Worm (Caenorhabditis elegans) whole organism, L2 larva: ENCODE measurements around the gene mlp-1.

ENCODE experiments used
- F13H6.1 ChIP-seq: sonication (generic microtip); optimal IDR thresholded peaks from 2 replicates; lab custom pipeline; 2016; ENCODE audit warnings: missing genetic modification characterization, missing compliant biosample characterization
- R02D3.7 ChIP-seq: fragments of 150-350 bp; optimal IDR thresholded peaks from 2 replicates; lab custom pipeline; 2014; ENCODE audit warnings: missing biosample characterization, missing genetic modification characterization
- alr-1 ChIP-seq: fragments of 150-350 bp; optimal IDR thresholded peaks from 2 replicates; lab custom pipeline; 2014; ENCODE audit warnings: missing biosample characterization, missing genetic modification characterization
- aly-2 ChIP-seq: fragments of 150-350 bp; optimal IDR thresholded peaks from 2 replicates; lab custom pipeline; 2014; ENCODE audit warnings: missing biosample characterization, missing genetic modification characterization
- blmp-1 ChIP-seq: sonication (generic microtip); optimal IDR thresholded peaks from 2 replicates; lab custom pipeline; 2017; ENCODE audit warnings: missing genetic modification characterization, mild to moderate bottlenecking, missing compliant biosample characterization, antibody characterized with exemption, moderate library complexity; ENCODE audit not compliant: insufficient read depth
- ceh-16 ChIP-seq: fragments of 150-350 bp; optimal IDR thresholded peaks from 2 replicates; lab custom pipeline; 2014; ENCODE audit warnings: missing biosample characterization, missing genetic modification characterization
- ceh-82 ChIP-seq: fragments of 150-350 bp; optimal IDR thresholded peaks from 2 replicates; lab custom pipeline; 2014; ENCODE audit warnings: missing biosample characterization, missing genetic modification characterization
- crh-2 ChIP-seq: sonication (generic microtip); optimal IDR thresholded peaks from 2 replicates; lab custom pipeline; 2017; ENCODE audit warnings: missing biosample characterization, missing genetic modification characterization
- elt-1 ChIP-seq: fragments of 150-350 bp; optimal IDR thresholded peaks from 2 replicates; lab custom pipeline; 2014; ENCODE audit warnings: missing biosample characterization, missing genetic modification characterization
- fos-1 ChIP-seq: fragments of 150-350 bp; optimal IDR thresholded peaks from 2 replicates; lab custom pipeline; 2014; ENCODE audit warnings: missing biosample characterization, missing genetic modification characterization
- lin-11 ChIP-seq: fragments of 150-350 bp; sonication (generic microtip); optimal IDR thresholded peaks from 2 replicates; lab custom pipeline; 2014; ENCODE audit warnings: missing biosample characterization, missing genetic modification characterization, inconsistent platforms, mixed read lengths
- lin-39 ChIP-seq: fragments of 150-350 bp; optimal IDR thresholded peaks from 2 replicates; lab custom pipeline; 2014; ENCODE audit warnings: missing biosample characterization, missing genetic modification reagents, missing genetic modification characterization
- lsy-2 ChIP-seq, 2 experiments: fragments of 150-350 bp in 1 of 2; sonication (generic microtip) in 1 of 2; optimal IDR thresholded peaks; 2 replicates each; lab custom pipeline; 2014 to 2017; ENCODE audit warnings: missing biosample characterization in 2 of 2, missing genetic modification characterization in 2 of 2
- mbf-1 ChIP-seq: sonication (generic microtip); optimal IDR thresholded peaks from 2 replicates; lab custom pipeline; 2017; ENCODE audit warnings: missing biosample characterization, missing genetic modification characterization
- nhr-10 ChIP-seq: sonication (generic microtip); optimal IDR thresholded peaks from 2 replicates; lab custom pipeline; 2017; ENCODE audit warnings: missing biosample characterization, missing genetic modification characterization
- nhr-11 ChIP-seq: fragments of 150-350 bp; optimal IDR thresholded peaks from 2 replicates; lab custom pipeline; 2014; ENCODE audit warnings: missing biosample characterization, missing genetic modification characterization
- nhr-12 ChIP-seq: fragments of 150-350 bp; optimal IDR thresholded peaks from 2 replicates; lab custom pipeline; 2014; ENCODE audit warnings: missing biosample characterization, missing genetic modification characterization
- nhr-129 ChIP-seq: fragments of 150-350 bp; optimal IDR thresholded peaks from 2 replicates; lab custom pipeline; 2014; ENCODE audit warnings: missing biosample characterization, missing genetic modification characterization
- nhr-23 ChIP-seq: fragments of 150-350 bp; optimal IDR thresholded peaks from 2 replicates; lab custom pipeline; 2014; ENCODE audit warnings: missing biosample characterization, missing genetic modification reagents, missing genetic modification characterization
- nhr-237 ChIP-seq: fragments of 150-350 bp; optimal IDR thresholded peaks from 2 replicates; lab custom pipeline; 2014; ENCODE audit warnings: missing biosample characterization, missing genetic modification characterization
- nhr-25 ChIP-seq: fragments of 150-350 bp; sonication (generic microtip); optimal IDR thresholded peaks from 3 replicates; lab custom pipeline; 2014; ENCODE audit warnings: missing biosample characterization, missing genetic modification characterization
- nhr-6 ChIP-seq: fragments of 150-350 bp; optimal IDR thresholded peaks from 2 replicates; lab custom pipeline; 2014; ENCODE audit warnings: missing biosample characterization, missing genetic modification characterization
- nhr-77 ChIP-seq: fragments of 150-350 bp; optimal IDR thresholded peaks from 2 replicates; lab custom pipeline; 2014; ENCODE audit warnings: missing biosample characterization, missing genetic modification characterization
- sem-4 ChIP-seq: fragments of 150-350 bp; optimal IDR thresholded peaks from 2 replicates; lab custom pipeline; 2014; ENCODE audit warnings: missing biosample characterization, missing genetic modification reagents, missing genetic modification characterization
- skn-1 ChIP-seq: sonication (generic microtip); optimal IDR thresholded peaks from 2 replicates; lab custom pipeline; 2017; ENCODE audit warnings: missing biosample characterization, missing genetic modification characterization
- sma-3 ChIP-seq: sonication (generic microtip); optimal IDR thresholded peaks from 2 replicates; lab custom pipeline; 2016; ENCODE audit warnings: missing genetic modification reagents, missing genetic modification characterization, missing compliant biosample characterization
- sma-9 ChIP-seq, 2 experiments: fragments of 150-350 bp in 1 of 2; sonication (generic microtip) in 1 of 2; optimal IDR thresholded peaks; 2 replicates each; lab custom pipeline; 2014 to 2016; ENCODE audit warnings: missing genetic modification characterization in 2 of 2, mild to moderate bottlenecking in 1 of 2, missing biosample characterization in 1 of 2, missing compliant biosample characterization in 1 of 2, missing genetic modification reagents in 1 of 2, moderate library complexity in 1 of 2
- snpc-4 ChIP-seq: fragments of 150-350 bp; optimal IDR thresholded peaks from 2 replicates; lab custom pipeline; 2014; ENCODE audit warnings: missing biosample characterization, missing genetic modification characterization
- unc-55 ChIP-seq: fragments of 150-350 bp; sonication (generic microtip); optimal IDR thresholded peaks from 3 replicates; lab custom pipeline; 2014; ENCODE audit warnings: missing biosample characterization, missing genetic modification reagents, missing genetic modification characterization
- unc-62 ChIP-seq: fragments of 150-350 bp; optimal IDR thresholded peaks from 2 replicates; lab custom pipeline; 2014; ENCODE audit warnings: missing biosample characterization, missing genetic modification reagents, missing genetic modification characterization
- zag-1 ChIP-seq: fragments of 150-350 bp; optimal IDR thresholded peaks from 2 replicates; lab custom pipeline; 2014; ENCODE audit warnings: missing biosample characterization, missing genetic modification characterization
- ztf-1 ChIP-seq: fragments of 200-800 bp; sonication (Bioruptor generic); conservative IDR thresholded peaks from 2 replicates; pipeline ENCODE4 v1.3.6; 2022; ENCODE audit warnings: missing genetic modification characterization, missing compliant biosample characterization

Gene mlp-1

ce11 chrIII:5965839-5966463, 8.9 kb downstream of the mlp-1 start, which contains the start of gene dct-6:
Gene dct-6, plus strand, starts transcription at chrIII:5966413.
- TF ChIP-seq lin-39 (tag; lab: Kevin White, UChicago) = no peak
- TF ChIP-seq fos-1 (tag; lab: Kevin White, UChicago) = peak; percentile 79

ce11 chrIII:5965368-5965767, 9.5 kb downstream of the mlp-1 start:
- TF ChIP-seq snpc-4 (no peak), ceh-16 (peak; percentile 87)

ce11 chrIII:5964058-5964632, 10.7 kb downstream of the mlp-1 start:
- TF ChIP-seq nhr-23 = no peak
- TF ChIP-seq nhr-10 = no peak
- TF ChIP-seq fos-1 (tag; lab: Kevin White, UChicago) = peak; percentile 41
- no peak for TF ChIP-seq sem-4 (tag; lab: Kevin White, UChicago)
- TF ChIP-seq nhr-11 = no peak
- no peak for TF ChIP-seq nhr-77 (tag; lab: Kevin White, UChicago)
- peak; percentile 6 for TF ChIP-seq nhr-129 (tag; lab: Kevin White, UChicago)
- no peak for TF ChIP-seq alr-1 (tag; lab: Kevin White, UChicago)
- TF ChIP-seq F13H6.1 (tag; lab: Kevin White, UChicago) = peak; percentile 11
- TF ChIP-seq ceh-16 = peak; percentile 51

- TF ChIP-seq nhr-237 (tag; lab: Kevin White, UChicago) = no peak
These were observed 13.3 kb downstream of the mlp-1 start for ce11 chrIII:5961560-5961959.

- TF ChIP-seq unc-62 (GFP tag; lab: Kevin White, UChicago) = no peak
- TF ChIP-seq F13H6.1 (tag; lab: Kevin White, UChicago) = no peak
- no peak for TF ChIP-seq nhr-25 (tag; lab: Kevin White, UChicago)
- no peak for TF ChIP-seq sem-4 (tag; lab: Kevin White, UChicago)
- TF ChIP-seq lin-11 (tag; lab: Kevin White, UChicago) = no peak
- peak; percentile 13 for TF ChIP-seq fos-1 (tag; lab: Kevin White, UChicago)
- no peak for TF ChIP-seq nhr-6 (tag; lab: Kevin White, UChicago)
- TF ChIP-seq crh-2 = no peak
- TF ChIP-seq unc-55 (GFP tag; lab: Kevin White, UChicago) = peak; percentile 0
- no peak for TF ChIP-seq ztf-1 (GFP tag; lab: Robert Waterston, UW)
- no peak for TF ChIP-seq skn-1 (tag; lab: Kevin White, UChicago)
- no peak for TF ChIP-seq blmp-1 (tag; lab: Kevin White, UChicago)
- no peak for TF ChIP-seq sma-9 (GFP tag; optimal IDR thresholded peaks at IDR 0.05; lab: Kevin White, UChicago)
- no peak for TF ChIP-seq sma-9 (tag; optimal IDR thresholded peaks at IDR 0.05; lab: Kevin White, UChicago)
- TF ChIP-seq sma-3 (GFP tag; lab: Kevin White, UChicago) = no peak
- TF ChIP-seq nhr-77 (tag; lab: Kevin White, UChicago) = no peak
- TF ChIP-seq nhr-10 = no peak
- no peak for TF ChIP-seq zag-1 (tag; lab: Kevin White, UChicago)
- TF ChIP-seq nhr-11 = no peak
- no peak for TF ChIP-seq mbf-1 (tag; lab: Kevin White, UChicago)
- TF ChIP-seq R02D3.7 (tag; lab: Kevin White, UChicago) = no peak
- no peak for TF ChIP-seq elt-1 (tag; lab: Kevin White, UChicago)
- no peak for TF ChIP-seq aly-2
- TF ChIP-seq ceh-82 (tag; lab: Kevin White, UChicago) = no peak
- TF ChIP-seq nhr-12 (tag; lab: Kevin White, UChicago) = no peak
- peak in 1 of 2 experiments; percentile 7 for TF ChIP-seq lsy-2 (tag; optimal IDR thresholded peaks at IDR 0.05; lab: Kevin White, UChicago)
- TF ChIP-seq, all 48 proteins: peak for 3
These were observed 15.8 kb downstream of the mlp-1 start for ce11 chrIII:5959049-5959448.
